Fruit fly (Drosophila melanogaster) whole organism, pupa: ENCODE data around the gene CG43072.

Source experiments
- CG10348 ChIP-seq: fragments of 200-800 bp; sonication (Bioruptor generic); IDR thresholded peaks from 2 replicates; pipeline ENCODE4 v1.3.6; 2022; ENCODE audit warnings: missing biosample characterization, missing genetic modification characterization
- CG12605 ChIP-seq: fragments of 200-800 bp; sonication (Bioruptor generic); IDR thresholded peaks from 2 replicates; pipeline ENCODE4 v1.3.6; 2022; ENCODE audit warnings: missing biosample characterization, missing genetic modification characterization
- CG13204 ChIP-seq: fragments of 200-800 bp; sonication (Bioruptor generic); optimal IDR thresholded peaks from 2 replicates; lab custom pipeline; 2018; ENCODE audit warnings: missing biosample characterization, mild to moderate bottlenecking, missing genetic modification characterization, moderate library complexity
- CG14655 ChIP-seq: fragments of 200-800 bp; sonication (Bioruptor generic); optimal IDR thresholded peaks from 3 replicates; lab custom pipeline; 2017; ENCODE audit warnings: mild to moderate bottlenecking, missing biosample characterization, missing genetic modification reagents, missing genetic modification characterization
- CG15710 ChIP-seq: fragments of 200-800 bp; sonication (Bioruptor generic); optimal IDR thresholded peaks from 2 replicates; lab custom pipeline; 2018; ENCODE audit warnings: missing biosample characterization, mild to moderate bottlenecking, missing genetic modification characterization, moderate library complexity
- CG17806 ChIP-seq: fragments of 200-800 bp; sonication (Bioruptor generic); optimal IDR thresholded peaks from 2 replicates; lab custom pipeline; 2018; ENCODE audit warnings: missing biosample characterization, mild to moderate bottlenecking, missing genetic modification characterization, moderate library complexity
- CG32121 ChIP-seq: fragments of 200-800 bp; sonication (Bioruptor generic); IDR thresholded peaks from 2 replicates; pipeline ENCODE4 v1.3.6; 2022; ENCODE audit warnings: missing biosample characterization, missing genetic modification characterization
- CG34367 ChIP-seq: fragments of 200-800 bp; sonication (Bioruptor generic); optimal IDR thresholded peaks from 2 replicates; lab custom pipeline; 2018; ENCODE audit warnings: missing biosample characterization, mild to moderate bottlenecking, missing genetic modification characterization
- CG4496 ChIP-seq: fragments of 200-800 bp; sonication (Bioruptor generic); IDR thresholded peaks from 3 replicates; pipeline ENCODE4 v1.3.6; 2022; ENCODE audit warnings: missing biosample characterization, missing genetic modification characterization
- CG8159 ChIP-seq: fragments of 200-800 bp; sonication (Bioruptor generic); optimal IDR thresholded peaks from 3 replicates; lab custom pipeline; 2018; ENCODE audit warnings: missing biosample characterization, mild to moderate bottlenecking, missing genetic modification characterization, moderate library complexity
- CG8301 ChIP-seq: fragments of 200-800 bp; sonication (Bioruptor generic); optimal IDR thresholded peaks from 2 replicates; lab custom pipeline; 2018; ENCODE audit warnings: missing biosample characterization, mild to moderate bottlenecking, missing genetic modification characterization
- CG9948 ChIP-seq: fragments of 200-800 bp; sonication (Bioruptor generic); optimal IDR thresholded peaks from 2 replicates; lab custom pipeline; 2018; ENCODE audit warnings: missing biosample characterization, mild to moderate bottlenecking, missing genetic modification characterization, moderate library complexity
- D1 ChIP-seq: fragments of 200-800 bp; sonication (Bioruptor generic); optimal IDR thresholded peaks from 2 replicates; lab custom pipeline; 2018; ENCODE audit warnings: missing biosample characterization, mild to moderate bottlenecking, missing genetic modification characterization, moderate library complexity
- EcR ChIP-seq: fragments of 200-800 bp; sonication (Bioruptor generic); optimal IDR thresholded peaks from 3 replicates; lab custom pipeline; 2019; ENCODE audit warnings: missing biosample characterization, missing genetic modification characterization, mild to moderate bottlenecking, moderate library complexity, missing genetic modification reagents
- Ets98B ChIP-seq: fragments of 200-800 bp; sonication (Bioruptor generic); IDR thresholded peaks from 2 replicates; pipeline ENCODE4 v1.3.6; 2022; ENCODE audit warnings: missing biosample characterization, missing genetic modification characterization
- Pif1A ChIP-seq: fragments of 200-800 bp; sonication (Bioruptor generic); optimal IDR thresholded peaks from 3 replicates; lab custom pipeline; 2016; ENCODE audit warnings: missing biosample characterization, missing genetic modification characterization
- Pif1B ChIP-seq: fragments of 200-800 bp; sonication (Bioruptor generic); optimal IDR thresholded peaks from 3 replicates; lab custom pipeline; 2016; ENCODE audit warnings: missing biosample characterization, missing genetic modification characterization
- Snoo ChIP-seq: fragments of 200-800 bp; sonication (Bioruptor generic); optimal IDR thresholded peaks from 3 replicates; lab custom pipeline; 2017; ENCODE audit warnings: missing biosample characterization, mild to moderate bottlenecking, missing genetic modification characterization, inconsistent platforms
- fd96Ca ChIP-seq: fragments of 200-800 bp; sonication (Bioruptor generic); IDR thresholded peaks from 3 replicates; pipeline ENCODE4 v1.3.6; 2022; ENCODE audit warnings: missing biosample characterization, missing genetic modification characterization
- gl ChIP-seq: fragments of 200-800 bp; sonication (Bioruptor generic); optimal IDR thresholded peaks from 2 replicates; lab custom pipeline; 2018; ENCODE audit warnings: missing biosample characterization, mild to moderate bottlenecking, missing genetic modification characterization
- rn ChIP-seq: fragments of 200-800 bp; sonication (Bioruptor generic); IDR thresholded peaks from 2 replicates; pipeline ENCODE4 v1.3.6; 2022; ENCODE audit warnings: missing biosample characterization, missing genetic modification characterization

CG43072 gene

DNA sequence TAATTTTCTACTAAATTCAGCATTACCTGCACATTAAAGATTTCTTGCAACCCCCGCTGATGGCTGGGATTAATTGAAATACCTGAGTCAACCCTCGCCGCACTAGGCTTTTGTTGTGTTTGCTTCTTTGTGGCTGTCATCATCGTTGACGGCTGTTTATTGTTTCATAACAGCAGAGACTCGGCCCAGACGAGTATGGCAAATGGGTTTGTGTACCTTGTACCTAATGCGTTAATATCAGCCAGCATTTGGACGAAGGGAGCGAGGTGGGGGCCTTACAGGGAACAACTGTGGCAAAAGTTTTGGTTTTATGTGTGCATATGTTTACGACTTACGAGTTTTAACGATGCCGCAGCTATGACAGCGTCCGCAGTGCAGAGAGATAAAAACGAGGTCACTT lies 9.8 kb upstream of the CG43072 start:
- TF ChIP-seq CG34367 (tag; lab: Kevin White, UChicago): no peak
- TF ChIP-seq CG4496 (GFP tag; lab: Robert Waterston, UW): no peak
- TF ChIP-seq Snoo (tag; lab: Kevin White, UChicago): no peak
- TF ChIP-seq CG15710 (tag; lab: Kevin White, UChicago): no peak
- no peak for TF ChIP-seq Pif1A (GFP tag; lab: Kevin White, UChicago)
- no peak for TF ChIP-seq CG10348 (GFP tag; lab: Robert Waterston, UW)
- TF ChIP-seq CG9948: no peak
- TF ChIP-seq CG14655: no peak
- no peak for TF ChIP-seq CG13204 (GFP tag; lab: Kevin White, UChicago)
- no peak for TF ChIP-seq rn (GFP tag; lab: Robert Waterston, UW)
- TF ChIP-seq EcR: no peak
- TF ChIP-seq gl: no peak

DNA sequence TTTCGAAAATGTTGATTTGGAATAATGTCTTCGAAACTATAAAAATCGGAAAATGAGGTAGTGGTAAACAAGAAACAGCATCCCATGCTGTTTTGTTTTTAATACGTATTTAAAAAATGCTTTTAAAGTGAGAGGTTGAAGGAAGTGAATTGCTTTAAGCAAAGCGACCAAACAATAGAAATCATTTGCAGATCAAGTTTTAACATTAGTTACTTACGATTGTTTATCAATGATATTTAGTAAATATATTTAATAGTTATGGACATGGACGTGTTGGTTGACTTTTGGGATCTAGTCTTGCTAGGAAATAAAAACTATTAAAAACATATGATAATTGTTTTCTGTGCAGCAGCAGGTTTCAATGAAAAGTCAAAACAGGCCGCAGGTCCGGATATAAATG lies 9.4 kb upstream of the CG43072 start:
- TF ChIP-seq CG9948: peak; percentile 49
- TF ChIP-seq CG15710 (tag; lab: Kevin White, UChicago): peak; percentile 39
- peak; percentile 20 for TF ChIP-seq Pif1A (GFP tag; lab: Kevin White, UChicago)
- TF ChIP-seq CG14655: peak; percentile 54
- no peak for TF ChIP-seq rn (GFP tag; lab: Robert Waterston, UW)
- TF ChIP-seq CG8159 (tag; lab: Kevin White, UChicago): peak; percentile 56
- TF ChIP-seq Pif1B (GFP tag; lab: Kevin White, UChicago): peak; percentile 19
- no peak for TF ChIP-seq fd96Ca (GFP tag; lab: Robert Waterston, UW)
- TF ChIP-seq EcR: no peak
- peak; percentile 18 for TF ChIP-seq CG8301 (tag; lab: Kevin White, UChicago)
- peak; percentile 26 for TF ChIP-seq CG17806 (tag; lab: Kevin White, UChicago)
- TF ChIP-seq, all 21 proteins: peak for 8

DNA sequence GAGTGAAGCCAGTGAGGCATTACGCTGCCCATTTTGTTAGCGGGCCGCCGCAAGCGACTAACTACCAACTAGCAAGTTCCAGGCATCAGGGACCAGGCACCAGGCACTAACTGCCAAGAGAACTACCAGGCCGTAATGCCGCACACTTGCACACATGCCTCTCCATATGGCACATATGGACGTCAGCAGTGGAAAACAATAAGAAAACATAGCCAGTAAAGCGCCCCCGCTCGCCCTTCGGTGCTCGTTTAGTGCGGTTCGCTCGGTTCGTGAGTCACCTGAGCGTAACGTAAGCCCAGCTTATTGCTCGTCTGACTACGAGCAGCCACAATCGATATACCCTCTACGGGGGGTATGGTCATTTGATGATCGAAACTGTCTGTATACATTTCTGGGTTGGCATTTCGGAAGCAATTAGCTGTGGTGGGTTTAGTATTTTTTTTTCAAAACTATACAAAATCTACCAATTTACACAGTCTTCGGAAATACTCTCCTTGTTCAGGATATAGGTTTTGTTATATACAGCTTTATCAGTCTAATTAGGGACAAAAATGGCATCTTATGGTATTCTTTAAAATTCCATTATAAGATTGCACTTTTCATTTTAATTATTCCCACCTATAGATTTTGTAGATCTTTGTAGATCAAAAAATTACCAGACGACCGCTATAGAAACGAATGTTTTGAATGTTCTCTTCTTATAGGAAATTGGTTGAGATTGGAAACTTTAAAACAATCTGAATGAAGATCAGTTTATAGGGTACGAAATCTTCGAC lies 8.7 kb upstream of the CG43072 start:
- TF ChIP-seq Pif1B (GFP tag; lab: Kevin White, UChicago) (no peak), CG9948 (peak; percentile 34), gl (no peak), CG32121 (GFP tag; lab: Robert Waterston, UW) (no peak), rn (GFP tag; lab: Robert Waterston, UW) (no peak), CG34367 (tag; lab: Kevin White, UChicago) (peak; percentile 23), CG8301 (tag; lab: Kevin White, UChicago) (peak; percentile 44), CG4496 (GFP tag; lab: Robert Waterston, UW) (peak; percentile 24; the same call in 2 of the 3 replicates), fd96Ca (GFP tag; lab: Robert Waterston, UW) (0 out of 3 replicates have a peak, but pooled peaks have one; percentile 38), CG14655 (peak; percentile 61), CG12605 (GFP tag; lab: Robert Waterston, UW) (no peak), CG8159 (tag; lab: Kevin White, UChicago) (peak; percentile 52), CG13204 (GFP tag; lab: Kevin White, UChicago) (peak; percentile 64), EcR (peak; percentile 38), CG17806 (tag; lab: Kevin White, UChicago) (peak; percentile 25), CG15710 (tag; lab: Kevin White, UChicago) (peak; percentile 60), Pif1A (GFP tag; lab: Kevin White, UChicago) (peak; percentile 63), Snoo (tag; lab: Kevin White, UChicago) (peak; percentile 55), D1 (no peak)

DNA sequence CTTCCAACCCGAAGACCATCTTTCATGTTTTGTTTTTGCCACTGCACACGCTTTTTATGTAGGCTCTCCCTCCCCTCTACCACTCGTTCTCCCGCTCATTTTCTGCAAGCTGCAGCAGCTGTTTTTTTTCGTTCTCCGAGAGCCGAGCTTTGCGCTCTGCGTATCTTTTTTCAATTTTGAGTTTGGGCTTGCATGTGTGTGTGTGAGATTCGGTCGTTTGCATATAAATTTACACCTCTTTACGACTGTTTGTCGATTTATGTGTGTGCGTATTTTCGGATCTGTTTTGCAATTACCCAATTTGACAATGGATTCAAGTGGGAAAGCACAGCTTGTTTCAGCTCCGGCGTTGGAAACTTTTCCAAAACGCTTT lies 8.1 kb upstream of the CG43072 start:
- TF ChIP-seq fd96Ca (GFP tag; lab: Robert Waterston, UW) (0 out of 3 replicates have a peak, but pooled peaks have one; percentile 50), Ets98B (GFP tag; lab: Robert Waterston, UW) (peak; percentile 19; the same call in 1 of the 2 replicates), CG8159 (tag; lab: Kevin White, UChicago) (no peak), CG12605 (GFP tag; lab: Robert Waterston, UW) (peak; percentile 39; the same call in 1 of the 2 replicates), gl (no peak), CG13204 (GFP tag; lab: Kevin White, UChicago) (peak; percentile 36), CG4496 (GFP tag; lab: Robert Waterston, UW) (peak; percentile 35; the same call in 2 of the 3 replicates)

DNA sequence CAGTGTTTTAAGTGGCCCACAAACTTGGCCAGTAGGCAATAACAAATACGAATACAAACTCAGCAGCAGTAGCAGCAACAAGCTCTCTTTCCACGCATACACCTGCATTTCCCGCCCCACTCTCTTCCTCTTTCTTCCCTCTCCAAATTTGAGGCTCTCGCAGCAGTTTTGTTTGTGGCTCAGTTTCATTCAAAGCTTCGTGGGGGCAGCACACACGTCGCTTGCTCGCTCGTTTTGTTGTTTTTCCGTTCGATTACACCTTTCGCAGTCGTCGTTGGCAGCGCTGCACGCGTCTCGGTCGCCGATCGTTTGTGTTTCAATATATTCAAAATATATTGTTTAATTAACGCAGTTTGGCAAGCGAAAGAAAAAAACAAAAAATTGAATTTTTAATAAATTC lies 7.0 kb upstream of the CG43072 start:
- peak; percentile 19 for TF ChIP-seq CG15710 (tag; lab: Kevin White, UChicago)
- no peak for TF ChIP-seq D1
- peak; percentile 48; the same call in 1 of the 3 replicates for TF ChIP-seq fd96Ca (GFP tag; lab: Robert Waterston, UW)
- peak; percentile 67 for TF ChIP-seq CG4496 (GFP tag; lab: Robert Waterston, UW)
- TF ChIP-seq CG12605 (GFP tag; lab: Robert Waterston, UW): peak; percentile 63; the same call in 1 of the 2 replicates
- TF ChIP-seq CG13204 (GFP tag; lab: Kevin White, UChicago): peak; percentile 71
- peak; percentile 19 for TF ChIP-seq Pif1A (GFP tag; lab: Kevin White, UChicago)
- TF ChIP-seq CG34367 (tag; lab: Kevin White, UChicago): no peak
- TF ChIP-seq CG32121 (GFP tag; lab: Robert Waterston, UW): no peak
- TF ChIP-seq Snoo (tag; lab: Kevin White, UChicago): no peak
- TF ChIP-seq CG8159 (tag; lab: Kevin White, UChicago): no peak
- TF ChIP-seq CG8301 (tag; lab: Kevin White, UChicago): no peak
- no peak for TF ChIP-seq CG17806 (tag; lab: Kevin White, UChicago)
- TF ChIP-seq CG9948: no peak
- peak; percentile 40 for TF ChIP-seq Pif1B (GFP tag; lab: Kevin White, UChicago)
- no peak for TF ChIP-seq CG14655
- peak; percentile 12 for TF ChIP-seq gl
- peak; percentile 48 for TF ChIP-seq EcR
- no peak for TF ChIP-seq CG10348 (GFP tag; lab: Robert Waterston, UW)
- peak; percentile 65; the same call in 1 of the 2 replicates for TF ChIP-seq Ets98B (GFP tag; lab: Robert Waterston, UW)
- TF ChIP-seq rn (GFP tag; lab: Robert Waterston, UW): 0 out of 2 replicates have a peak, but pooled peaks have one; percentile 11
